Fruit fly (Drosophila melanogaster) whole organism, embryonic: ENCODE measurements around the gene CG18649.

ENCODE experiments used
- CG12219 ChIP-seq: fragments of 200-800 bp; sonication (Bioruptor generic); optimal IDR thresholded peaks from 3 replicates; lab custom pipeline; 2018; ENCODE audit warnings: missing biosample characterization, mild to moderate bottlenecking, missing genetic modification characterization
- CG5245 ChIP-seq: fragments of 200-800 bp; sonication (Bioruptor generic); optimal IDR thresholded peaks from 3 replicates; lab custom pipeline; 2016; ENCODE audit warnings: missing biosample characterization, missing genetic modification characterization
- CG9817 ChIP-seq: fragments of 200-800 bp; sonication (Bioruptor generic); optimal IDR thresholded peaks from 2 replicates; lab custom pipeline; 2018; ENCODE audit warnings: missing biosample characterization, mild to moderate bottlenecking, missing genetic modification characterization, moderate library complexity
- Dp ChIP-seq: fragments of 200-800 bp; sonication (Bioruptor generic); optimal IDR thresholded peaks from 2 replicates; lab custom pipeline; 2018; ENCODE audit warnings: missing biosample characterization, mild to moderate bottlenecking, missing genetic modification characterization, moderate library complexity
- Hand ChIP-seq: fragments of 200-800 bp; sonication (Bioruptor generic); optimal IDR thresholded peaks from 2 replicates; lab custom pipeline; 2017; ENCODE audit warnings: mild to moderate bottlenecking, missing biosample characterization, missing genetic modification reagents, missing genetic modification characterization
- Hr39 ChIP-seq: fragments of >200 bp; optimal IDR thresholded peaks from 2 replicates; lab custom pipeline; 2017
- Opbp ChIP-seq: fragments of 200-800 bp; sonication (Bioruptor generic); IDR thresholded peaks from 3 replicates; pipeline ENCODE4 v1.3.6; 2022; ENCODE audit warnings: missing biosample characterization, missing genetic modification characterization; ENCODE audit not compliant: partially characterized antibody
- Sin3A ChIP-seq: fragments of >200 bp; optimal IDR thresholded peaks from 2 replicates; lab custom pipeline; 2018
- amos ChIP-seq: fragments of 200-800 bp; sonication (Bioruptor generic); IDR thresholded peaks from 2 replicates; pipeline ENCODE4 v1.3.6; 2022; ENCODE audit warnings: missing biosample characterization, missing genetic modification characterization; ENCODE audit not compliant: partially characterized antibody
- nom ChIP-seq: fragments of 200-800 bp; sonication (Bioruptor generic); optimal IDR thresholded peaks from 2 replicates; lab custom pipeline; 2017; ENCODE audit warnings: missing biosample characterization, missing genetic modification characterization, mild to moderate bottlenecking, moderate library complexity, missing genetic modification reagents
- repo ChIP-seq: fragments of 200-800 bp; sonication (Bioruptor generic); optimal IDR thresholded peaks from 2 replicates; lab custom pipeline; 2016; ENCODE audit warnings: missing biosample characterization, missing genetic modification characterization
- sens ChIP-seq: fragments of 200-800 bp; sonication (Bioruptor generic); peaks from one replicate; lab custom pipeline; 2016; ENCODE audit warnings: missing biosample characterization, missing genetic modification characterization

DNA sequence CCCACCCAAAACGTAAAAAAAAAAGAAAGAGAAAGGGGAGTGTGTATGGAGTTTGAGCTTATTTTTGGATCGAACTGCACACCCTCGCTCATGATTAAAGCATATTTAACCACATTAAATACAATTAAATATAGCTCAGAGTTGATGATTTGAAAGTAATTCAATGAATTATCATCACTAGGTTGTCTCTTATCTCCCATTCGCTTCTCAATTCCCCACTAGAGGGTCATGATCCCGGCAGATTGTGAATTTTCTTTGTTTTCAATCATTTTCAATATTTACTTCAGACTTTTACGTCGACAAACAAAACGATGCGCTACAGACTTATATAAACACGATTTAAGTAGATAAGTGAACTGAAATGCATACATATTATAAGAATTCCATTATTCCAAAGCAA lies 22.4 kb upstream of the CG18649 start:
- TF ChIP-seq amos (GFP tag; lab: Robert Waterston, UW) = no peak
- TF ChIP-seq nom (GFP tag; lab: Kevin White, UChicago) = no peak
- TF ChIP-seq Dp (GFP tag; lab: Kevin White, UChicago) = no peak
- TF ChIP-seq CG12219 (GFP tag; lab: Kevin White, UChicago) = no peak
- TF ChIP-seq CG5245 (GFP tag; lab: Kevin White, UChicago) = no peak
- TF ChIP-seq sens (GFP tag; lab: Kevin White, UChicago) = no peak
- TF ChIP-seq CG9817 (tag; lab: Kevin White, UChicago) = no peak
- TF ChIP-seq Hand (GFP tag; lab: Kevin White, UChicago) = no peak
- no peak for TF ChIP-seq Sin3A (lab: Kevin White, UChicago)
- TF ChIP-seq Hr39 (lab: Kevin White, UChicago) = no peak
- no peak for TF ChIP-seq Opbp (GFP tag; lab: Robert Waterston, UW)
- no peak for TF ChIP-seq repo (GFP tag; lab: Kevin White, UChicago)
